Worm (Caenorhabditis elegans) whole organism, L1 larva: ENCODE data around the gene R04B5.5.

Source experiments
- Y116A8C.19 ChIP-seq: sonication (generic microtip); optimal IDR thresholded peaks from 2 replicates; lab custom pipeline; 2016; ENCODE audit warnings: missing compliant biosample characterization, missing genetic modification characterization, borderline replicate concordance
- ama-1 ChIP-seq: fragments of 150-350 bp; optimal IDR thresholded peaks from 2 replicates; lab custom pipeline; 2014
- mep-1 ChIP-seq: fragments of 150-350 bp; optimal IDR thresholded peaks from 2 replicates; lab custom pipeline; 2014; ENCODE audit warnings: missing biosample characterization, missing genetic modification characterization
- nhr-28 ChIP-seq: fragments of 150-350 bp; optimal IDR thresholded peaks from 2 replicates; lab custom pipeline; 2014; ENCODE audit warnings: missing biosample characterization, missing genetic modification characterization
- unc-62 ChIP-seq: fragments of 150-350 bp; optimal IDR thresholded peaks from 2 replicates; lab custom pipeline; 2014; ENCODE audit warnings: missing biosample characterization, missing genetic modification reagents, missing genetic modification characterization
- ztf-11 ChIP-seq, 2 experiments: sonication (generic microtip); optimal IDR thresholded peaks; 2 replicates each; lab custom pipeline; 2016 to 2017; ENCODE audit warnings: missing genetic modification characterization in 2 of 2, missing biosample characterization in 1 of 2, missing compliant biosample characterization in 1 of 2

DNA sequence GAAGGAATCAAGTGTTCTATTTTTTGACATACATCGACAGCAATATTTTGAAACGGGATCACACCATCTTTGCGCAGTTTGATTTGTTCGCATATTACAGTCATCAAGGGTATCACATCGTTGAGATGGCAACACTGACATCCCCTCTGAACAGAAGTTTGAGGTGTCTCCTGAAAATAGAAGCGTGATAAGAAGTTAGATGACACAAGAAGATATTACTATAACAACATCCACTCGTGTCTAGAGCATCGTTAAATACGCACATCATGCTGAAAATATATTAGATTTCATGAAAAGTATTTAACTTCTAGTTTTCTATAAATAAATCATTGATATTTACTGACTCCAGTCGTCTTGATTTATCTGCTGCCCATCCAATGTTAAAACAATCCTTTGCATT lies 14.6 kb upstream of the R04B5.5 start:
- TF ChIP-seq ama-1 (lab: Kevin White, UChicago): no peak
- TF ChIP-seq unc-62 (GFP tag; lab: Kevin White, UChicago): no peak
- TF ChIP-seq Y116A8C.19 (tag; lab: Kevin White, UChicago): no peak
- TF ChIP-seq ztf-11 (tag; optimal IDR thresholded peaks at IDR 0.05; lab: Kevin White, UChicago): no peak
- no peak for TF ChIP-seq nhr-28 (tag; lab: Kevin White, UChicago)
- TF ChIP-seq mep-1: no peak
